Fruit fly (Drosophila melanogaster) whole organism, embryonic: Measurements from ENCODE around the gene CG1494.

Source experiments
- Adf1 ChIP-seq: fragments of 200-800 bp; sonication (Bioruptor generic); IDR thresholded peaks from 2 replicates; pipeline ENCODE4 v1.3.6; 2022; ENCODE audit warnings: missing biosample characterization, missing genetic modification characterization
- Asciz ChIP-seq: fragments of 200-800 bp; sonication (Bioruptor generic); optimal IDR thresholded peaks from 2 replicates; lab custom pipeline; 2017; ENCODE audit warnings: missing biosample characterization, mild to moderate bottlenecking, missing genetic modification characterization, missing genetic modification reagents
- Bteb2 ChIP-seq: fragments of 200-800 bp; sonication (Bioruptor generic); optimal IDR thresholded peaks from 2 replicates; lab custom pipeline; 2016; ENCODE audit warnings: missing biosample characterization, missing genetic modification characterization
- CG10431 ChIP-seq: fragments of 200-800 bp; sonication (Bioruptor generic); optimal IDR thresholded peaks from 3 replicates; lab custom pipeline; 2018; ENCODE audit warnings: missing biosample characterization, mild to moderate bottlenecking, missing genetic modification characterization
- CG10979 ChIP-seq: fragments of 200-800 bp; sonication (Bioruptor generic); optimal IDR thresholded peaks from 2 replicates; lab custom pipeline; 2018; ENCODE audit warnings: missing biosample characterization, mild to moderate bottlenecking, missing genetic modification characterization, moderate library complexity
- CG11398 ChIP-seq: fragments of 200-800 bp; sonication (Bioruptor generic); optimal IDR thresholded peaks from 2 replicates; lab custom pipeline; 2016; ENCODE audit warnings: missing biosample characterization, missing genetic modification characterization
- CG11504 ChIP-seq: fragments of 200-800 bp; sonication (Bioruptor generic); optimal IDR thresholded peaks from 3 replicates; lab custom pipeline; 2019; ENCODE audit warnings: missing biosample characterization, mild to moderate bottlenecking, missing genetic modification characterization, moderate library complexity
- CG11560 ChIP-seq: fragments of 200-800 bp; sonication (Bioruptor generic); IDR thresholded peaks from 3 replicates; pipeline ENCODE4 v1.3.6; 2022; ENCODE audit warnings: missing biosample characterization, missing genetic modification characterization
- CG12391 ChIP-seq: fragments of 200-800 bp; sonication (Bioruptor generic); optimal IDR thresholded peaks from 3 replicates; lab custom pipeline; 2018; ENCODE audit warnings: missing biosample characterization, mild to moderate bottlenecking, missing genetic modification characterization, moderate library complexity
- CG14710 ChIP-seq: fragments of 200-800 bp; sonication (Bioruptor generic); optimal IDR thresholded peaks from 3 replicates; lab custom pipeline; 2019; ENCODE audit warnings: missing biosample characterization, mild to moderate bottlenecking, missing genetic modification characterization, moderate library complexity
- CG15073 ChIP-seq: fragments of 200-800 bp; sonication (Bioruptor generic); optimal IDR thresholded peaks from 2 replicates; lab custom pipeline; 2016; ENCODE audit warnings: missing biosample characterization, missing genetic modification characterization
- CG16779 ChIP-seq: fragments of 200-800 bp; sonication (Bioruptor generic); IDR thresholded peaks from 2 replicates; pipeline ENCODE4 v1.3.6; 2022; ENCODE audit warnings: missing biosample characterization, missing genetic modification characterization
- CG2202 ChIP-seq: fragments of 200-800 bp; sonication (Bioruptor generic); optimal IDR thresholded peaks from 2 replicates; lab custom pipeline; 2018; ENCODE audit warnings: missing biosample characterization, mild to moderate bottlenecking, missing genetic modification characterization
- CG2889 ChIP-seq: fragments of 200-800 bp; sonication (Bioruptor generic); IDR thresholded peaks from 3 replicates; pipeline ENCODE4 v1.3.6; 2022; ENCODE audit warnings: missing biosample characterization, missing genetic modification characterization
- CG4360 ChIP-seq: fragments of 200-800 bp; sonication (Bioruptor generic); IDR thresholded peaks from 2 replicates; pipeline ENCODE4 v1.3.6; 2022; ENCODE audit warnings: missing biosample characterization, missing genetic modification characterization
- CG4820 ChIP-seq: fragments of 200-800 bp; sonication (Bioruptor generic); optimal IDR thresholded peaks from 3 replicates; lab custom pipeline; 2016; ENCODE audit warnings: missing biosample characterization, missing genetic modification characterization
- CG6854 ChIP-seq: fragments of 200-800 bp; sonication (Bioruptor generic); optimal IDR thresholded peaks from 3 replicates; lab custom pipeline; 2017; ENCODE audit warnings: missing biosample characterization, mild to moderate bottlenecking, missing genetic modification characterization
- CG7786 ChIP-seq: fragments of 200-800 bp; sonication (Bioruptor generic); optimal IDR thresholded peaks from 2 replicates; lab custom pipeline; 2016; ENCODE audit warnings: missing biosample characterization, missing genetic modification characterization
- CG7987 ChIP-seq: fragments of 200-800 bp; sonication (Bioruptor generic); optimal IDR thresholded peaks from 2 replicates; lab custom pipeline; 2018; ENCODE audit warnings: missing biosample characterization, mild to moderate bottlenecking, missing genetic modification characterization, moderate library complexity
- CG8765 ChIP-seq: fragments of 200-800 bp; sonication (Bioruptor generic); IDR thresholded peaks from 2 replicates; pipeline ENCODE4 v1.3.6; 2022; ENCODE audit warnings: missing biosample characterization, missing genetic modification characterization
- CG9797 ChIP-seq: fragments of 200-800 bp; sonication (Bioruptor generic); optimal IDR thresholded peaks from 3 replicates; lab custom pipeline; 2018; ENCODE audit warnings: missing biosample characterization, mild to moderate bottlenecking, missing genetic modification characterization
- CG9876 ChIP-seq: fragments of 200-800 bp; sonication (Bioruptor generic); optimal IDR thresholded peaks from 2 replicates; lab custom pipeline; 2016; ENCODE audit warnings: missing biosample characterization, missing genetic modification characterization
- Dbx ChIP-seq: fragments of 200-800 bp; sonication (Bioruptor generic); IDR thresholded peaks from 3 replicates; pipeline ENCODE4 v1.3.6; 2022; ENCODE audit warnings: missing biosample characterization, missing genetic modification characterization
- Gug ChIP-seq: fragments of 200-800 bp; sonication (Bioruptor generic); IDR thresholded peaks from 4 replicates; pipeline ENCODE4 v1.3.6; 2022; ENCODE audit warnings: missing biosample characterization, missing genetic modification characterization
- Hr51 ChIP-seq, 2 experiments: fragments of 200-800 bp; sonication (Bioruptor generic); optimal IDR thresholded peaks; 2 replicates in 1 of 2; 3 replicates in 1 of 2; lab custom pipeline; 2016 to 2018; ENCODE audit warnings: missing biosample characterization in 2 of 2, missing genetic modification characterization in 2 of 2, mild to moderate bottlenecking in 1 of 2, moderate library complexity in 1 of 2
- Myb ChIP-seq: fragments of 200-800 bp; sonication (Bioruptor generic); optimal IDR thresholded peaks from 2 replicates; lab custom pipeline; 2016; ENCODE audit warnings: missing biosample characterization, missing genetic modification characterization
- NFAT ChIP-seq: fragments of 200-800 bp; sonication (Bioruptor generic); IDR thresholded peaks from 2 replicates; pipeline ENCODE4 v1.3.6; 2022; ENCODE audit warnings: missing biosample characterization, missing genetic modification characterization
- Nf-YA ChIP-seq: fragments of 200-800 bp; sonication (Bioruptor generic); IDR thresholded peaks from 2 replicates; pipeline ENCODE4 v1.3.6; 2022; ENCODE audit warnings: missing biosample characterization, missing genetic modification characterization
- Nf-YB ChIP-seq: fragments of 200-800 bp; sonication (Bioruptor generic); optimal IDR thresholded peaks from 3 replicates; lab custom pipeline; 2019; ENCODE audit warnings: missing biosample characterization, mild to moderate bottlenecking, missing genetic modification characterization, moderate library complexity
- Poxn ChIP-seq: fragments of 200-800 bp; sonication (Bioruptor generic); IDR thresholded peaks from 2 replicates; pipeline ENCODE4 v1.3.6; 2022; ENCODE audit warnings: missing biosample characterization, missing genetic modification characterization
- Sry-β ChIP-seq: fragments of 200-800 bp; sonication (Bioruptor generic); optimal IDR thresholded peaks from 2 replicates; lab custom pipeline; 2018; ENCODE audit warnings: missing biosample characterization, mild to moderate bottlenecking, missing genetic modification characterization, moderate library complexity
- Vsx1 ChIP-seq: fragments of 200-800 bp; sonication (Bioruptor generic); optimal IDR thresholded peaks from 2 replicates; lab custom pipeline; 2017; ENCODE audit warnings: missing biosample characterization, mild to moderate bottlenecking, missing genetic modification characterization, missing genetic modification reagents
- bigmax ChIP-seq: fragments of 200-800 bp; sonication (Bioruptor generic); optimal IDR thresholded peaks from 2 replicates; lab custom pipeline; 2018; ENCODE audit warnings: missing biosample characterization, mild to moderate bottlenecking, missing genetic modification characterization
- br ChIP-seq: fragments of >200 bp; optimal IDR thresholded peaks from 2 replicates; lab custom pipeline; 2017
- chm ChIP-seq: fragments of 200-800 bp; sonication (Bioruptor generic); IDR thresholded peaks from 2 replicates; pipeline ENCODE4 v1.3.6; 2022; ENCODE audit warnings: missing biosample characterization, missing genetic modification characterization
- ci ChIP-seq: fragments of 200-800 bp; sonication (Bioruptor generic); IDR thresholded peaks from 3 replicates; pipeline ENCODE4 v1.3.6; 2022; ENCODE audit warnings: missing biosample characterization, missing genetic modification characterization
- cwo ChIP-seq: fragments of 200-800 bp; sonication (Bioruptor generic); optimal IDR thresholded peaks from 3 replicates; lab custom pipeline; 2017; ENCODE audit warnings: missing biosample characterization, missing genetic modification characterization, mild to moderate bottlenecking, moderate library complexity, missing genetic modification reagents
- lmd ChIP-seq: fragments of 200-800 bp; sonication (Bioruptor generic); IDR thresholded peaks from 2 replicates; pipeline ENCODE4 v1.3.6; 2022; ENCODE audit warnings: missing biosample characterization, missing genetic modification characterization
- mam ChIP-seq: fragments of 200-800 bp; sonication (Bioruptor generic); optimal IDR thresholded peaks from 3 replicates; lab custom pipeline; 2016; ENCODE audit warnings: missing biosample characterization, missing genetic modification characterization
- mirr ChIP-seq: fragments of 200-800 bp; sonication (Bioruptor generic); optimal IDR thresholded peaks from 3 replicates; lab custom pipeline; 2018; ENCODE audit warnings: missing biosample characterization, mild to moderate bottlenecking, missing genetic modification characterization
- nerfin-1 ChIP-seq: fragments of 200-800 bp; sonication (Bioruptor generic); optimal IDR thresholded peaks from 3 replicates; lab custom pipeline; 2019; ENCODE audit warnings: missing biosample characterization, mild to moderate bottlenecking, missing genetic modification characterization, moderate library complexity
- otp ChIP-seq: fragments of 200-800 bp; sonication (Bioruptor generic); IDR thresholded peaks from 3 replicates; pipeline ENCODE4, ENCODE4 v1.3.6; 2022; ENCODE audit warnings: missing biosample characterization, missing genetic modification characterization
- pb ChIP-seq: fragments of 200-800 bp; sonication (Bioruptor generic); optimal IDR thresholded peaks from 3 replicates; lab custom pipeline; 2016; ENCODE audit warnings: missing biosample characterization, missing genetic modification characterization
- prd ChIP-seq, 3 experiments: fragments of >200 bp in 2 of 3; fragments of 200-800 bp in 1 of 3; sonication (Bioruptor generic) in 1 of 3; optimal IDR thresholded peaks in 2 of 3; IDR thresholded peaks in 1 of 3; 2 replicates in 2 of 3; 3 replicates in 1 of 3; pipeline versions ENCODE4 v1.3.6 to Lab custom; 2017 to 2022; ENCODE audit warnings: missing biosample characterization in 1 of 3, missing genetic modification characterization in 1 of 3
- pros ChIP-seq: fragments of 200-800 bp; sonication (Bioruptor generic); optimal IDR thresholded peaks from 3 replicates; lab custom pipeline; 2019; ENCODE audit warnings: missing biosample characterization, mild to moderate bottlenecking, missing genetic modification characterization, moderate library complexity
- sima ChIP-seq: fragments of 200-800 bp; sonication (Bioruptor generic); optimal IDR thresholded peaks from 2 replicates; lab custom pipeline; 2016; ENCODE audit warnings: missing biosample characterization, missing genetic modification characterization
- sr ChIP-seq: fragments of 200-800 bp; sonication (Bioruptor generic); IDR thresholded peaks from 3 replicates; pipeline ENCODE4 v1.3.6; 2022; ENCODE audit warnings: missing biosample characterization, missing genetic modification characterization
- stc ChIP-seq: fragments of 200-800 bp; sonication (Bioruptor generic); IDR thresholded peaks from 2 replicates; pipeline ENCODE4 v1.3.6; 2022; ENCODE audit warnings: missing biosample characterization, missing genetic modification characterization
- tio ChIP-seq: fragments of 200-800 bp; sonication (Bioruptor generic); optimal IDR thresholded peaks from 2 replicates; lab custom pipeline; 2017; ENCODE audit warnings: missing biosample characterization, missing genetic modification characterization, inconsistent platforms
- zen2 ChIP-seq: fragments of 200-800 bp; sonication (Bioruptor generic); IDR thresholded peaks from 3 replicates; pipeline ENCODE4 v1.3.6; 2022; ENCODE audit warnings: missing biosample characterization, missing genetic modification characterization; ENCODE audit not compliant: partially characterized antibody

CG1494 gene

dm6 chrX:21323933-21324688 is 39.0 kb downstream of the CG1494 start, which contains the start of the genes Dd and CG1486:
Gene Dd (minus strand): TSS chrX:21324009.
Gene CG1486 (plus strand): TSS chrX:21324046.
- TF ChIP-seq CG2889 (GFP tag; lab: Robert Waterston, UW) (no peak), Myb (GFP tag; lab: Kevin White, UChicago) (peak; percentile 23), otp (GFP tag; lab: Robert Waterston, UW) (no peak), CG16779 (GFP tag; lab: Robert Waterston, UW) (no peak), zen2 (GFP tag; lab: Robert Waterston, UW) (peak; percentile 59; the same call in 2 of the 3 replicates), Bteb2 (GFP tag; lab: Kevin White, UChicago) (no peak), CG4360 (GFP tag; lab: Robert Waterston, UW) (no peak), br (lab: Kevin White, UChicago) (no peak), CG11504 (tag; lab: Kevin White, UChicago) (no peak), NFAT (GFP tag; lab: Robert Waterston, UW) (no peak), sima (GFP tag; lab: Kevin White, UChicago) (no peak), tio (no peak), CG14710 (tag; lab: Kevin White, UChicago) (peak; percentile 79), stc (no peak), pb (GFP tag; lab: Kevin White, UChicago) (no peak), Poxn (GFP tag; lab: Robert Waterston, UW) (no peak), ci (GFP tag; lab: Robert Waterston, UW) (no peak; the same call in 2 of the 3 replicates), bigmax (GFP tag; lab: Kevin White, UChicago) (peak; percentile 66), prd (optimal IDR thresholded peaks at IDR 0.05; lab: Kevin White, UChicago) (no peak), prd (GFP tag; IDR thresholded peaks at IDR 0.05; lab: Robert Waterston, UW) (no peak), CG11560 (peak; percentile 44; the same call in 1 of the 3 replicates), sr (GFP tag; lab: Robert Waterston, UW) (no peak), Dbx (no peak), Vsx1 (GFP tag; lab: Kevin White, UChicago) (no peak), mirr (GFP tag; lab: Kevin White, UChicago) (no peak), CG15073 (GFP tag; lab: Kevin White, UChicago) (no peak), CG11398 (no peak), nerfin-1 (peak; percentile 82), CG10979 (tag; lab: Kevin White, UChicago) (no peak), lmd (no peak), CG6854 (GFP tag; lab: Kevin White, UChicago) (no peak), CG7786 (GFP tag; lab: Kevin White, UChicago) (no peak), Nf-YA (GFP tag; lab: Robert Waterston, UW) (no peak), Asciz (GFP tag; lab: Kevin White, UChicago) (no peak), Nf-YB (GFP tag; lab: Kevin White, UChicago) (no peak), Sry-β (GFP tag; lab: Kevin White, UChicago) (no peak), pros (GFP tag; lab: Kevin White, UChicago) (no peak), CG4820 (GFP tag; lab: Kevin White, UChicago) (no peak), cwo (GFP tag; lab: Kevin White, UChicago) (no peak), CG2202 (no peak), CG7987 (GFP tag; lab: Kevin White, UChicago) (no peak), CG9876 (GFP tag; lab: Kevin White, UChicago) (no peak), Adf1 (GFP tag; lab: Robert Waterston, UW) (no peak), CG9797 (peak; percentile 98), chm (GFP tag; lab: Robert Waterston, UW) (no peak), mam (GFP tag; lab: Kevin White, UChicago) (no peak), Gug (GFP tag; lab: Robert Waterston, UW) (no peak), Hr51 (GFP tag; optimal IDR thresholded peaks at IDR 0.05; lab: Kevin White, UChicago) (no peak), CG10431 (GFP tag; lab: Kevin White, UChicago) (no peak), CG8765 (no peak), CG12391 (peak; percentile 24)
